Fruit fly (Drosophila melanogaster) Kc167 (cell line): Measurements from ENCODE around the gene CG7720.

Source experiments
- Myc ChIP-seq: fragments of >200 bp; optimal IDR thresholded peaks from 2 replicates; lab custom pipeline; 2017; ENCODE audit warnings: missing external identifiers
- Sin3A ChIP-seq: fragments of >200 bp; optimal IDR thresholded peaks from 2 replicates; lab custom pipeline; 2018; ENCODE audit warnings: missing external identifiers
- h ChIP-seq: fragments of >200 bp; optimal IDR thresholded peaks from 3 replicates; lab custom pipeline; 2018; ENCODE audit warnings: missing external identifiers
- insv ChIP-seq: fragments of >200 bp; optimal IDR thresholded peaks from 3 replicates; lab custom pipeline; 2018; ENCODE audit warnings: missing external identifiers
- psq ChIP-seq: fragments of >200 bp; optimal IDR thresholded peaks from 2 replicates; lab custom pipeline; 2017; ENCODE audit warnings: missing external identifiers
- ttk ChIP-seq: sonication (Bioruptor generic); optimal IDR thresholded peaks from 2 replicates; lab custom pipeline; 2017; ENCODE audit warnings: missing external identifiers

Gene CG7720

DNA sequence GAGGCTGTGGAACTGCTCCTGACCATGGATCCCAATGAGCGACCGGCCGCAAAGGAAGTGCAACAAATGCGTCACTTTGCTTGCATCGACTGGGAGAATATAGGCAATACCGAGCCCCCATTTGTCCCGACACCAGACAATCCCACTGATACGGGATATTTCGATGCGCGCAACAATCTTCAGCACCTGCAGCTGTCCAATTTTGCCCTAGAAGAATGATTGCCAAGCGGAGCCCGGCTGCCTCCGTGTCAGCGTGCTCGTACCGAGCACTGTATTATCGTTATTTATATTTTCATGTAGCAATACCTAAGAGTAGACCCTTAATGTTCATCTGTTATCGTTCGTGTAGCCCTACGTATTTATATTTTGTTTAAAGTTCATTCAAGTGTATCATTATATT is 45.2 kb downstream of the CG7720 start:
- TF ChIP-seq Sin3A (lab: Kevin White, UChicago) (no peak), Myc (lab: Kevin White, UChicago) (no peak)

- TF ChIP-seq ttk (no peak), h (lab: Kevin White, UChicago) (no peak), psq (no peak), insv (lab: Kevin White, UChicago) (no peak), Sin3A (lab: Kevin White, UChicago) (no peak), Myc (lab: Kevin White, UChicago) (no peak)
These were observed 46.9 kb downstream of the CG7720 start for dm6 chr3R:18748087-18748486.

DNA sequence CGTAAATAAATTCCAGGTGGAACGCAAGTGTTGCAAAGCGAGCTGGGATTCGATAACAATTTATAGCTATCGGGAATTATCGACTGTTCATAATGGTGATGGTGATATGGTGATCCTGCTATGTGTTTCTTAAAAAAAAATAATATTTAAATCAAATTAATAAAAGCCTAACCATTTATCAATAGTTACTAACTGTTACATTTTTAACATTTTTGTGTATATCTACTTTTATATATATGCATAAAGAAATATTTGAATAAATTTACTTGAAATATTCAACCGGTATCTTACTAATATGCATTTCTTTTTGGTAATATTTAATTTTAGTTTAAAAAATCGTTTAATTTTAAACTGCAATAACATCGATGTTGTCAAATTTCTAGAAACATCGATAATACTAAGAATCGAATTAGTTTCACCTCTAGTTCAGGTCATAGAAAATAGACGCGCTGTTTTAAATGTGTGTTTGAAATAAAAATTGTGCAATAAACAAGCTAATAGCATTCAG is 49.0 kb downstream of the CG7720 start, which contains the start of the genes PGS1 and gwl:
Gene PGS1, minus strand, starts transcription at position 81 of the 508 bp plus-strand sequence.
Gene gwl, plus strand, starts transcription at position 410 of the 508 bp plus-strand sequence.
- no peak for TF ChIP-seq h (lab: Kevin White, UChicago)
- TF ChIP-seq insv (lab: Kevin White, UChicago): no peak
- TF ChIP-seq Myc (lab: Kevin White, UChicago): no peak
- TF ChIP-seq psq: no peak
- TF ChIP-seq ttk: no peak
- no peak for TF ChIP-seq Sin3A (lab: Kevin White, UChicago)

DNA sequence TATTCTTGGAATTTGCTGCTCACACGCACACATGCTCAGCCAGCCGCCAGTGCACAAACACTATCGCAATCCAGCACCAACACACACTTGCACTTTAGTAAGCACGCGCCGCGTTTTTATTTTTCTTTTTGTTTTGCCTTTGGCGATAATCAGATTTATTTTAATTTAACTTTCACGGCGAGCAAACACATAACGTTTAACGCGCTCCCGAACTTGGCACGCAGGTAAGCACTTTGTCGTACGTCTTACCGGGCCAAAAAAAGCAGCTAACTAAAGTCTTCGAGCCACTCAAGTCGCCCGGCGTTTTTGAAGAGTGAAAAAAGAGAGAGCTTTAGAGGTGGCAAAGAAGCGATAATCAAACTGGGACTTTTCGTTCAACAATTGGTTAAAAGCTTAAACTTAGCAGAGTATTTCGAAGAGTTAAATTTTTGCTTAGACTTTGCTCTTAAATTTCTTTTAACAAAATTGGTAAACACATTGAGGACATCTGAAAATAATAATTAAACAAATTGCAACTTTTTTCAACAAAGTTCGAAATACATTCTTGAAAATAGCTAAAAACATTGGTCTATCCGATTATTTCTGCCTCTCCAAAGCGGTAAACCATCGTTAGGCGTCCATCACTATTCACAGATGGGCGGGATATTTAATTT is 51.6 kb downstream of the CG7720 start, which contains the start of gene Mekk1:
Gene Mekk1, minus strand, starts transcription at position 325 of the 653 bp plus-strand sequence.
- TF ChIP-seq psq (no peak), Myc (lab: Kevin White, UChicago) (no peak)

DNA sequence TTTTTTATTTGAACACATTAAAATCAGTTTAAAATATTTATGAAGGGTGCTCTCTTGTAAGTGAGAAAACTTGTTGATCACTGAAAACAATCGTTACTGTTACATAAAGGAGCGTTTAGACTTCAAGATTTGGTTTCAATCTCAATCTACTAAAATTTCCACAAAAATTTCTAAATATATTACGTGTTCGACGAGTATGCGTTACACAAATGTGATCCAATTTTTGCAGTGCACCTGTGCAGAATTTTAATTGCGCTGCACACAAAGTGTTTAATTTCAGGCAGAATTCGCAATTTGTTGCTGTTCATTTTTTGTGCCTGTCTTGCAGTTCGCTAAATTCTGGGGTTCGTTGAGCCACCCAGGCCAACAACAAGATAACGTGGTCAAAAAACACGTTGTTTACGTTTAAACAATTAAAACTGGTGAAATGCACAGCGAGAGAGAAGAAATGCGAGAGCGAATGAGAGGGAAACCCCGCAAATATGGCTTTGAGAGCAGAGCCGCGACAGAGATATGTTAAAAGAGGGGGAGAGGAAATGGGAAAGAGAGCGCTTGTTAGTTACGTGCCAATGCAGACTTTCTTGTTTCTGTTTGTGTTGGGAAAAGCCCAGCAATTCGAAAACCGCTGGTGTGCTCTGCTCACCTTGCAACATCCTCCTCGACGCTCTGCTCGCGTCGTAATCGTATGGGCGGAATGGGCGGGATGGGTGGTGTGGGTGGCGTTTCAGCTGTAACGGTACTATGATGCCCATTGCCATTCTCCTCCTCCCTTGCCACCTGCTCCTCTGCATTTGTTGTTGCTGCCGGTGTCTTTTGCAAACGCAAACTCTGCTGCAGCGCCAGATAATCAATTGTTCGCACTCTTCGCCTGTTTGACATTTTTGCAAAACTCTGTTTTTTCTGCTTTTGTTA is 52.4 kb downstream of the CG7720 start:
- TF ChIP-seq h (lab: Kevin White, UChicago) (no peak), psq (no peak), ttk (no peak), Sin3A (lab: Kevin White, UChicago) (no peak), insv (lab: Kevin White, UChicago) (no peak), Myc (lab: Kevin White, UChicago) (no peak)

dm6 chr3R:18741844-18742187 is 53.2 kb downstream of the CG7720 start:
- TF ChIP-seq psq (no peak), ttk (no peak), Myc (lab: Kevin White, UChicago) (no peak), insv (lab: Kevin White, UChicago) (no peak), h (lab: Kevin White, UChicago) (no peak), Sin3A (lab: Kevin White, UChicago) (no peak)

DNA sequence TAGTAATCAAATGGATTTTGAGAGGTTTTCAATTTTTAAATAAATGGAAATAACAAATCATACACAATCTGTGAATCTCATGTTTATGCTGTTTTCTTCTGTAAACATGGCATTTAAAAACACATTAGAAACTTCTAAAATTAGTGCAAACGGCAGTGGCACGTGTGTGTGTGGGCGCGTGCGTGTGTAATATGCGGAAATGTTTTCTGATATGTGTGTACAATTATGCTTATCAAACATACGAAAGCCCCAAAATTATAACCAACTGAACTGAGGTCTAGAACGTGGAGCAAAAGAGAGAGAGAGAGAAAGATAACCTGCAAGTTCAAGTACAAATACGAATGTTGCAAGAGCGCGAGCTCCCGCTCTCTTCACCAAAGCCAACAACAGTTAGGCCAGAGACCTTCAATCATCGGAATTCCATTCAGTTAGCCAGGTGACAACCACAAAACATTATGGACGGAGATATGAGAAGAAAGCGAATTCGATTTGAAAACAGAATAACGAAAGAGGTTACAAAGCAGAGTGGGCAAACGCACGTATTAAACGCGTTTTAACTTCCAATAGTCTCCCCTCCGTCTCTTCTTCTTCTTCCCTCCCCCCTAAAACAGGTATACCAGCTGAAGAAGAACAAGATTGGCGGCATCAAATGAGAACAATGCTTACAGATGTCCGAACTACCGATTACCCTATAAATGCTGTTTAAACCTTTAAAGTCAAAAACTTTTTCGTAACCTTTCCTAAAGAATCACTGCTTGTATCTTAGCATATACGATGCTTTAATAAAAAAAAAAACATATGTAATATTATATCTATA is 53.7 kb downstream of the CG7720 start:
- no peak for TF ChIP-seq Sin3A (lab: Kevin White, UChicago)
- no peak for TF ChIP-seq psq
- no peak for TF ChIP-seq ttk
- TF ChIP-seq Myc (lab: Kevin White, UChicago): no peak
- no peak for TF ChIP-seq insv (lab: Kevin White, UChicago)
- no peak for TF ChIP-seq h (lab: Kevin White, UChicago)

dm6 chr3R:18739978-18740954 is 54.7 kb downstream of the CG7720 start:
- no peak for TF ChIP-seq insv (lab: Kevin White, UChicago)

DNA sequence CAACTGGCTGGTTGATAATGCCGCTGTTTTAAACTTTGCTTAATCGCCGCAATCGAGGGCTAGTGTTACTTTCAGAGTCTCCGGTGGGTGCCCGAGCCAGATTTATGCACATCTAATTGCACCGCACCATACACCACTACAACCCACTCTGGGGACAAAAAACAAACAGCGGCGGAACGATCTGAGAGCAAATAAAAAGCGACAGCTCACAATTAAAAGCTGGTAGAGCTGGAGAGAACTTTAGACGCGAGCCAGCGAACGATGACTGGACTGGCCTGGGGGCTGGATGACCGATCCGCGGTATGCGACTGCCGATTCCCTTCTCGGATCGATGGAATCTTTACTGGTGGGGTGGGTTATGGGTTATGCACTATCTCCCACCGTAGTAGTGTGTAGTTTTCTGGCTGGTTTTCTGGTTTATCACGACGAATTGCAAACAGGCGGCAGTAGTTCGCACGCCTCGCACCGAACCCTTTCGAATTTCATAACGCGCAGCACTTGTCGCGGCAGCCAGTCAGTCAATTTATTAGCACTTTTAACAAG is 55.5 kb downstream of the CG7720 start:
- TF ChIP-seq insv (lab: Kevin White, UChicago) (no peak), Sin3A (lab: Kevin White, UChicago) (no peak), h (lab: Kevin White, UChicago) (no peak), Myc (lab: Kevin White, UChicago) (no peak), psq (no peak), ttk (no peak)

DNA sequence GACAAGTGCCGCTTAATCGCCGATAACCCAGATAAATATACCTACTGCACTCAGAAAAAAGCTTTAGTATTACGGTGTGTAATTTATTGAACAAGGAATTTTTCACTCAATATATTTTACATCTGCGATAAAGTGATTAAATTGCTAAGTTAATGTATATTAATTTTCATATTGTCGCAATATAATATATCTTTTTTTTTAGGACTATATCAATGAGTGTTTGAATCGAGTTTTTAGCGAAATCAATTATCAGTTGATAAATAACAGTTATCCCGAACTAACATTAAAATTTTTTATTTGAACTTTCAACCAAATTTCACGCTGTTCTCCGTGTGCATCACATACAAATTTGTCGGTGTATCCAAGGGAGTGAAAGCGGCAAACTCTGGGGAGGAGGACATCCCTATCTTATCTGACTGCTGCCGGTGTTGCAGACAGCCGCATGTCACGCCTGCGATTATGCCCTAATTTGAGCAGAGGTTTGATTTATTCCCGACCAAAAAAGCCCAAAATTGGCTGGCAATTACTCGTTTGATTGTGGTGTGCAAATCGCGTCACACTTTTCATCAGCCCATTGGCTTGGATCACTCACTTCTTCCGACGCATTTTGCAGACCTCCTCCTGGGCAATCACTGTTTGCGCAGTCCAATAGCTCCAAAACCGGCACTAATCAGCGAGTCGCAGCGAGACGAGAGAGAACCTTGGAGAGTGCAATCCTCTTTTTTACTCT is 56.1 kb downstream of the CG7720 start:
- TF ChIP-seq h (lab: Kevin White, UChicago) (no peak), insv (lab: Kevin White, UChicago) (no peak), ttk (no peak), psq (no peak), Sin3A (lab: Kevin White, UChicago) (no peak), Myc (lab: Kevin White, UChicago) (no peak)
